Worm (Caenorhabditis elegans): ENCODE measurements around the gene srbc-22.

Gene srbc-22

ce11 chrV:2119529-2119928 lies 37.4 kb upstream of the srbc-22 start, which contains the start of gene F22F7.11:
Gene F22F7.11 (plus strand): TSS chrV:2119829.
- no peak for TF ChIP-seq zip-2 (tag; optimal IDR thresholded peaks at IDR 0.05)
- TF ChIP-seq nhr-42 (GFP tag; IDR thresholded peaks at IDR 0.05): no peak
- no peak for TF ChIP-seq ztf-11 (tag; optimal IDR thresholded peaks at IDR 0.05)
- TF ChIP-seq Y5F2A.4 (GFP tag; optimal IDR thresholded peaks at IDR 0.05): no peak
- no peak for TF ChIP-seq nhr-6 (tag; optimal IDR thresholded peaks at IDR 0.05)
- TF ChIP-seq fkh-10 (GFP tag; optimal IDR thresholded peaks at IDR 0.05): no peak
- TF ChIP-seq egl-27 (tag; optimal IDR thresholded peaks at IDR 0.05): no peak
- no peak for TF ChIP-seq tag-97 (GFP tag; IDR thresholded peaks at IDR 0.05)
- TF ChIP-seq hlh-11 (tag; optimal IDR thresholded peaks at IDR 0.05): no peak
- no peak for TF ChIP-seq ceh-62 (tag; optimal IDR thresholded peaks at IDR 0.05)
- TF ChIP-seq set-16 (GFP tag; IDR thresholded peaks at IDR 0.05): no peak
- no peak for TF ChIP-seq hif-1 (tag; optimal IDR thresholded peaks at IDR 0.05)
- TF ChIP-seq spr-1 (tag; optimal IDR thresholded peaks at IDR 0.05): no peak
- no peak for TF ChIP-seq madf-9 (GFP tag; conservative IDR thresholded peaks at IDR 0.05)
- no peak for TF ChIP-seq mep-1 (tag; optimal IDR thresholded peaks at IDR 0.05)
- no peak for TF ChIP-seq ceh-20 (GFP tag; IDR thresholded peaks at IDR 0.05)
- TF ChIP-seq gei-8 (GFP tag; optimal IDR thresholded peaks at IDR 0.05): no peak
- no peak for TF ChIP-seq skn-1 (tag; optimal IDR thresholded peaks at IDR 0.05)
- no peak for TF ChIP-seq zag-1 (tag; optimal IDR thresholded peaks at IDR 0.05)

- TF ChIP-seq aha-1 (tag): peak; percentile 91
- no peak for TF ChIP-seq nhr-25 (tag; optimal IDR thresholded peaks at IDR 0.05; ENCODE audit: borderline replicate concordance, insufficient read depth)
Observed at ce11 chrV:2121910-2122362, 35.0 kb upstream of the srbc-22 start, which contains the start of gene F22F7.8. Gene F22F7.8 (minus strand): TSS chrV:2121960.

ce11 chrV:2122517-2122916 lies 34.4 kb upstream of the srbc-22 start, which contains the start of gene F22F7.2:
Gene F22F7.2 (plus strand): TSS chrV:2122782.
- no peak for TF ChIP-seq F37D6.2 (tag; optimal IDR thresholded peaks at IDR 0.05)
- TF ChIP-seq tra-1 (GFP tag; IDR thresholded peaks at IDR 0.05): peak; percentile 53; the same call in 1 of the 2 replicates
- TF ChIP-seq F10B5.3 (tag; optimal IDR thresholded peaks at IDR 0.05): no peak
- TF ChIP-seq Y75B8A.6 (GFP tag; IDR thresholded peaks at IDR 0.05): no peak
- TF ChIP-seq nhr-28 (tag; optimal IDR thresholded peaks at IDR 0.05): peak; percentile 39
- TF ChIP-seq dmd-6 (GFP tag; IDR thresholded peaks at IDR 0.05): peak; percentile 32
- no peak for TF ChIP-seq nhr-25 (tag; optimal IDR thresholded peaks at IDR 0.05; ENCODE audit: borderline replicate concordance, insufficient read depth)
- TF ChIP-seq nhr-41 (GFP tag; IDR thresholded peaks at IDR 0.05): 0 out of 2 replicates have a peak, but pooled peaks have one; percentile 17
- peak; percentile 27; the same call in 1 of the 2 replicates for TF ChIP-seq php-3 (GFP tag; IDR thresholded peaks at IDR 0.05)
- TF ChIP-seq ama-1 (optimal IDR thresholded peaks at IDR 0.05): no peak
- peak; percentile 26 for TF ChIP-seq hlh-11 (tag; optimal IDR thresholded peaks at IDR 0.05)
- TF ChIP-seq mes-2 (tag; optimal IDR thresholded peaks at IDR 0.05; ENCODE audit: poor library complexity, severe bottlenecking): peak; percentile 63
- peak; percentile 43 for TF ChIP-seq dve-1 (tag; optimal IDR thresholded peaks at IDR 0.05; ENCODE audit: insufficient read depth)

DNA sequence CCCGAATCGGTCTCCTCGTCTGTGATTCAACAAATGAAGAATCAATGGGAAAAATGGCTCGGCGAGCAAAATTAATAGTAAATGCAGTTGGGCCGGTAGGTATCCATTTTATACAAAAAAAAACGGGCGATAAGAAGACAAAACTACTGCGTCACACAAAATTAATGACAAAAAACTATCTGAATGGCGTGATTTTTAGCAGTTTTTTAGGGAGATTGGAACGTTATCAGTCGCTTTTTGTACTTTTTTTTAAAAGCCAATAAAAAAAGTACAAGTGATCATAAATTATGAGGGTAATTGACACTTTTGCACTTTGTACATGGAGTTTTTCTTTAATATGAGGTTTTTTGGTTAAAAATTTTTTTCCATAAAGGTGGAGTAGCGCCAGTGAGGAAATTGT lies 33.8 kb upstream of the srbc-22 start:
- TF ChIP-seq lin-29 (GFP tag; IDR thresholded peaks at IDR 0.05): no peak
- TF ChIP-seq dve-1 (tag; optimal IDR thresholded peaks at IDR 0.05; ENCODE audit: insufficient read depth): peak; percentile 51
- TF ChIP-seq fos-1 (tag; optimal IDR thresholded peaks at IDR 0.05): no peak
- peak; percentile 72 for TF ChIP-seq pqm-1 (tag; optimal IDR thresholded peaks at IDR 0.05)
- TF ChIP-seq ceh-20 (GFP tag; IDR thresholded peaks at IDR 0.05): peak; percentile 83
- TF ChIP-seq mxl-2 (GFP tag; conservative IDR thresholded peaks at IDR 0.05): no peak
- no peak for TF ChIP-seq lir-3 (tag; optimal IDR thresholded peaks at IDR 0.05)
- TF ChIP-seq nhr-28 (tag; optimal IDR thresholded peaks at IDR 0.05): peak; percentile 1
- no peak for TF ChIP-seq hmg-1.1 (GFP tag; IDR thresholded peaks at IDR 0.05)
- no peak for TF ChIP-seq nhr-237 (tag; optimal IDR thresholded peaks at IDR 0.05)
- no peak for TF ChIP-seq madf-5 (GFP tag; IDR thresholded peaks at IDR 0.05)
- no peak for TF ChIP-seq daf-16 (GFP tag; optimal IDR thresholded peaks at IDR 0.05)
- peak; percentile 10 for TF ChIP-seq daf-16 (tag; optimal IDR thresholded peaks at IDR 0.05)
- no peak for TF ChIP-seq F49E8.2 (tag; optimal IDR thresholded peaks at IDR 0.05; ENCODE audit: borderline replicate concordance)
- peak; percentile 39 for TF ChIP-seq hlh-11 (tag; optimal IDR thresholded peaks at IDR 0.05)
- peak; percentile 78 for TF ChIP-seq tra-1 (GFP tag; IDR thresholded peaks at IDR 0.05)
- no peak for TF ChIP-seq aha-1 (tag)
- peak; percentile 86 for TF ChIP-seq dmd-6 (GFP tag; IDR thresholded peaks at IDR 0.05)
- no peak for TF ChIP-seq R02D3.7 (tag; optimal IDR thresholded peaks at IDR 0.05)
- TF ChIP-seq php-3 (GFP tag; IDR thresholded peaks at IDR 0.05): peak; percentile 94

Measured in whole organism, L4 larva.